Worm (Caenorhabditis elegans): ENCODE measurements around the gene ttbk-4.

Gene ttbk-4

ce11 chrIV:10046005-10046404 lies 28.9 kb downstream of the ttbk-4 start:
- TF ChIP-seq somi-1 (GFP tag; optimal IDR thresholded peaks at IDR 0.05) (no peak), madf-8 (GFP tag; conservative IDR thresholded peaks at IDR 0.05) (no peak), aptf-2 (GFP tag; conservative IDR thresholded peaks at IDR 0.05) (no peak), him-1 (tag; optimal IDR thresholded peaks at IDR 0.05) (no peak), lir-1 (GFP tag; conservative IDR thresholded peaks at IDR 0.05) (no peak), F57C9.4 (tag; optimal IDR thresholded peaks at IDR 0.05) (no peak), nhr-179 (tag; optimal IDR thresholded peaks at IDR 0.05) (no peak)

- no peak for TF ChIP-seq Y79H2A.3 (GFP tag; conservative IDR thresholded peaks at IDR 0.05)
- no peak for TF ChIP-seq tlf-1 (GFP tag; optimal IDR thresholded peaks at IDR 0.05)
- no peak for TF ChIP-seq ama-1 (optimal IDR thresholded peaks at IDR 0.05)
- TF ChIP-seq ama-1 (GFP tag; optimal IDR thresholded peaks at IDR 0.05): no peak
- no peak for TF ChIP-seq ceh-58 (GFP tag; IDR thresholded peaks at IDR 0.05)
- no peak for TF ChIP-seq egrh-3 (GFP tag; IDR thresholded peaks at IDR 0.05)
- no peak for TF ChIP-seq madf-6 (GFP tag; IDR thresholded peaks at IDR 0.05)
- TF ChIP-seq rec-8 (tag; optimal IDR thresholded peaks at IDR 0.05): no peak
- no peak for TF ChIP-seq lin-35 (GFP tag; optimal IDR thresholded peaks at IDR 0.05)
- no peak for TF ChIP-seq B0261.1 (tag; optimal IDR thresholded peaks at IDR 0.05)
- no peak for TF ChIP-seq sptf-2 (GFP tag; optimal IDR thresholded peaks at IDR 0.05)
- no peak for TF ChIP-seq F10E7.11 (tag; optimal IDR thresholded peaks at IDR 0.05)
- TF ChIP-seq F22D6.2 (tag; optimal IDR thresholded peaks at IDR 0.05): no peak
- no peak for TF ChIP-seq akir-1 (GFP tag; optimal IDR thresholded peaks at IDR 0.05)
- TF ChIP-seq snpc-1.3 (tag; optimal IDR thresholded peaks at IDR 0.05; ENCODE audit: insufficient read depth): no peak
- TF ChIP-seq nfya-1 (tag; optimal IDR thresholded peaks at IDR 0.05; ENCODE audit: borderline replicate concordance, insufficient read depth): no peak
- TF ChIP-seq snpc-1.1 (tag; optimal IDR thresholded peaks at IDR 0.05; ENCODE audit: insufficient read depth): no peak
- no peak for TF ChIP-seq lin-54 (GFP tag; optimal IDR thresholded peaks at IDR 0.05)
- TF ChIP-seq F55B11.4 (tag; optimal IDR thresholded peaks at IDR 0.05; ENCODE audit: borderline replicate concordance, insufficient read depth): no peak
- no peak for TF ChIP-seq nhr-120 (GFP tag; IDR thresholded peaks at IDR 0.05)
- TF ChIP-seq ztf-28 (GFP tag; IDR thresholded peaks at IDR 0.05): no peak
These were observed 32.1 kb downstream of the ttbk-4 start, which contains the start of gene frk-1 for ce11 chrIV:10042881-10043280. frk-1 (plus strand) TSS chrIV:10043181.

ce11 chrIV:10040803-10041202 lies 34.1 kb downstream of the ttbk-4 start, which contains the start of gene dhs-31:
dhs-31 (minus strand) TSS chrIV:10040903.
- no peak for TF ChIP-seq nhr-179 (tag; optimal IDR thresholded peaks at IDR 0.05)

ce11 chrIV:10036966-10037365 lies 38.0 kb downstream of the ttbk-4 start, which contains the start of gene F44D12.10:
F44D12.10 (minus strand) TSS chrIV:10037066.
- TF ChIP-seq efl-1 (GFP tag; optimal IDR thresholded peaks at IDR 0.05) (no peak), ztf-28 (GFP tag; IDR thresholded peaks at IDR 0.05) (no peak), Y56A3A.18 (GFP tag; IDR thresholded peaks at IDR 0.05) (no peak), pbrm-1 (GFP tag; IDR thresholded peaks at IDR 0.05) (no peak), lsl-1 (GFP tag; optimal IDR thresholded peaks at IDR 0.05) (no peak), cebp-1 (GFP tag; IDR thresholded peaks at IDR 0.05) (no peak), cebp-1 (tag; optimal IDR thresholded peaks at IDR 0.05) (no peak), tbx-9 (tag; optimal IDR thresholded peaks at IDR 0.05; ENCODE audit: borderline replicate concordance) (no peak), ccch-3 (GFP tag; optimal IDR thresholded peaks at IDR 0.05) (no peak), ztf-6 (GFP tag; IDR thresholded peaks at IDR 0.05) (no peak), F37B4.10 (GFP tag; IDR thresholded peaks at IDR 0.05) (no peak), bed-1 (GFP tag; IDR thresholded peaks at IDR 0.05) (no peak), athp-1 (tag; optimal IDR thresholded peaks at IDR 0.05) (no peak), lin-26 (GFP tag; IDR thresholded peaks at IDR 0.05) (no peak), unc-130 (GFP tag; optimal IDR thresholded peaks at IDR 0.05) (no peak), mxl-1 (tag; optimal IDR thresholded peaks at IDR 0.05) (no peak), hrde-1 (tag; optimal IDR thresholded peaks at IDR 0.05; ENCODE audit: borderline replicate concordance) (no peak), ztf-3 (GFP tag; optimal IDR thresholded peaks at IDR 0.05) (no peak)

Data from whole organism, young adult.